Worm (Caenorhabditis elegans) whole organism, late embryonic: ENCODE results near the gene catp-6.

Experiments
- ceh-30 ChIP-seq: fragments of 150-350 bp; optimal IDR thresholded peaks from 2 replicates; lab custom pipeline; 2014; ENCODE audit warnings: missing biosample characterization, missing genetic modification characterization
- fkh-10 ChIP-seq: fragments of 150-350 bp; optimal IDR thresholded peaks from 2 replicates; lab custom pipeline; 2014; ENCODE audit warnings: missing biosample characterization, missing genetic modification reagents, missing genetic modification characterization
- hlh-30 ChIP-seq: sonication (generic microtip); optimal IDR thresholded peaks from 2 replicates; lab custom pipeline; 2017; ENCODE audit warnings: antibody characterized with exemption, missing genetic modification characterization, missing compliant biosample characterization; ENCODE audit not compliant: insufficient read depth
- pat-9 ChIP-seq: fragments of 200-800 bp; sonication (Bioruptor generic); optimal IDR thresholded peaks from 2 replicates; lab custom pipeline; 2018; ENCODE audit warnings: mild to moderate bottlenecking, missing genetic modification characterization, moderate library complexity, missing compliant biosample characterization
- tbx-7 ChIP-seq: sonication (generic microtip); optimal IDR thresholded peaks from 2 replicates; lab custom pipeline; 2016; ENCODE audit warnings: missing genotype, missing genetic modification characterization, missing compliant biosample characterization
- unc-42 ChIP-seq: sonication (generic microtip); optimal IDR thresholded peaks from 2 replicates; lab custom pipeline; 2016; ENCODE audit warnings: missing genotype, missing genetic modification characterization, missing compliant biosample characterization
- unc-55 ChIP-seq: sonication (generic microtip); optimal IDR thresholded peaks from 2 replicates; lab custom pipeline; 2017; ENCODE audit warnings: missing biosample characterization, missing genetic modification reagents, missing genetic modification characterization
- ztf-16 ChIP-seq: sonication (generic microtip); optimal IDR thresholded peaks from 2 replicates; lab custom pipeline; 2017; ENCODE audit warnings: missing genetic modification characterization, missing compliant biosample characterization

DNA sequence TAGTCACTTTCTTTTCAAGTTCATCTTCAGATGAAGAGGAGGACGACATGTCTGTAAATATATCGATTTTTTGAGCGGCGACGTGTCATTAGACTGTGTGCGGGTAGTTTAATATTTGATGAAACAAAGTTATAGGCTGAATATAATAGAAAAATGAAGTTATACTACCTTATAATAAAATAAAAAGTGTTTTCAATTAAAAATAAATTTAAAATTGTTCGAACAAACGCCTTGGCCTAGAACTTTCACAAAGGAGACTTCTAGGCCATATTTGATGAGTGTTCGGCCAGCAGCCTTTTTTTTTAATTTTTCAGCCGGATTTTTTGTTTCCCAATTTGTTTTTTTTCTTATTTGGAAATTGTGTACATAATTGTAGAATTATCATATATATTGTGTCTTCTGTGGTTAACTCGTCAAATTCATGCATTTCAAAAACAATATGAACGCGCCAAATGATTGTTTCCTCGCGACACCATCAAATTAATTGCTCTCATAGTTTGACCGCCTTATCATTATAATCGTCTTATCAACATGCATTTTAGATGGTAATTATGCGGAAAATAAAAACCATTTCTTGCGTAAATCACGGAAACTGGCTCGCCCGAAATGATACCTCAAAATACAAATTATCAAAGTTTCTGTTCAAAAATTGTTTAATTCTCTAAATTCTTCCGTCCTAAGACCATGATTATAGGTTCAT lies 26.9 kb downstream of the catp-6 start, which contains the start of gene T13F2.2:
- no peak for TF ChIP-seq unc-55 (GFP tag; lab: Kevin White, UChicago)
- no peak for TF ChIP-seq pat-9 (tag; lab: Kevin White, UChicago)
- TF ChIP-seq ztf-16, result no peak
- TF ChIP-seq tbx-7 (tag; lab: Kevin White, UChicago), result no peak
- no peak for TF ChIP-seq unc-42 (tag; lab: Kevin White, UChicago)
- no peak for TF ChIP-seq hlh-30 (tag; lab: Kevin White, UChicago)
- no peak for TF ChIP-seq ceh-30 (tag; lab: Kevin White, UChicago)
- no peak for TF ChIP-seq fkh-10 (GFP tag; lab: Kevin White, UChicago)
